Worm (Caenorhabditis elegans) whole organism, L4 larva: ENCODE measurements around the gene F14D7.14.

Experiments
- D1046.2 ChIP-seq: fragments of 200-800 bp; sonication (Bioruptor generic); IDR thresholded peaks from 2 replicates; pipeline ENCODE4 v1.3.6; 2022; ENCODE audit warnings: missing genetic modification characterization, missing compliant biosample characterization
- F10B5.3 ChIP-seq: sonication (generic microtip); optimal IDR thresholded peaks from 2 replicates; lab custom pipeline; 2016; ENCODE audit warnings: mild to moderate bottlenecking, missing genetic modification characterization, missing compliant biosample characterization
- F37D6.2 ChIP-seq: sonication (generic microtip); optimal IDR thresholded peaks from 2 replicates; lab custom pipeline; 2016; ENCODE audit warnings: mild to moderate bottlenecking, missing genetic modification characterization, missing compliant biosample characterization
- T20F7.1 ChIP-seq: fragments of 200-800 bp; sonication (Bioruptor generic); optimal IDR thresholded peaks from 2 replicates; lab custom pipeline; 2018; ENCODE audit warnings: mild to moderate bottlenecking, missing genetic modification characterization, missing compliant biosample characterization
- Y75B8A.6 ChIP-seq: fragments of 200-800 bp; sonication (Bioruptor generic); IDR thresholded peaks from 2 replicates; pipeline ENCODE4 v1.3.6; 2022; ENCODE audit warnings: missing genetic modification reagents, missing genetic modification characterization, missing compliant biosample characterization
- aha-1 ChIP-seq: fragments of 150-350 bp; peaks from one replicate; lab custom pipeline; 2014; ENCODE audit warnings: missing biosample characterization, missing genetic modification characterization
- aly-2 ChIP-seq: sonication (generic microtip); optimal IDR thresholded peaks from 2 replicates; lab custom pipeline; 2018; ENCODE audit warnings: missing biosample characterization, missing genetic modification characterization
- ceh-82 ChIP-seq: sonication (generic microtip); optimal IDR thresholded peaks from 2 replicates; lab custom pipeline; 2017; ENCODE audit warnings: missing biosample characterization, missing genetic modification characterization
- daf-8 ChIP-seq: fragments of 200-800 bp; sonication (Bioruptor generic); IDR thresholded peaks from 2 replicates; pipeline ENCODE4 v1.3.6; 2022; ENCODE audit warnings: missing genetic modification characterization, missing compliant biosample characterization
- dmd-6 ChIP-seq: fragments of 200-800 bp; sonication (Bioruptor generic); IDR thresholded peaks from 2 replicates; pipeline ENCODE4 v1.3.6; 2022; ENCODE audit warnings: missing genetic modification reagents, missing genetic modification characterization, missing compliant biosample characterization
- dmd-9 ChIP-seq: fragments of 200-800 bp; sonication (Bioruptor generic); IDR thresholded peaks from 2 replicates; pipeline ENCODE4 v1.3.6; 2022; ENCODE audit warnings: missing genetic modification reagents, missing genetic modification characterization, missing compliant biosample characterization
- dve-1 ChIP-seq: sonication (generic microtip); optimal IDR thresholded peaks from 2 replicates; lab custom pipeline; 2017; ENCODE audit warnings: antibody characterized with exemption, mild to moderate bottlenecking, missing genetic modification characterization, missing compliant biosample characterization; ENCODE audit not compliant: insufficient read depth
- fos-1 ChIP-seq: fragments of 150-350 bp; optimal IDR thresholded peaks from 2 replicates; lab custom pipeline; 2014; ENCODE audit warnings: missing biosample characterization, missing genetic modification characterization
- gei-8 ChIP-seq: fragments of 200-800 bp; sonication (Bioruptor generic); optimal IDR thresholded peaks from 2 replicates; lab custom pipeline; 2018; ENCODE audit warnings: mild to moderate bottlenecking, missing genetic modification characterization, missing compliant biosample characterization
- hlh-30 ChIP-seq: sonication (generic microtip); optimal IDR thresholded peaks from 2 replicates; lab custom pipeline; 2017; ENCODE audit warnings: antibody characterized with exemption, mild to moderate bottlenecking, missing genetic modification characterization, missing compliant biosample characterization; ENCODE audit not compliant: insufficient read depth
- jun-1 ChIP-seq: fragments of 150-350 bp; optimal IDR thresholded peaks from 2 replicates; lab custom pipeline; 2014; ENCODE audit warnings: missing biosample characterization, missing genetic modification reagents, missing genetic modification characterization
- lin-29 ChIP-seq: fragments of 200-800 bp; sonication (Bioruptor generic); IDR thresholded peaks from 2 replicates; pipeline ENCODE4 v1.3.6; 2022; ENCODE audit warnings: missing genetic modification reagents, missing genetic modification characterization, missing compliant biosample characterization
- lir-3 ChIP-seq: sonication (generic microtip); optimal IDR thresholded peaks from 2 replicates; lab custom pipeline; 2016; ENCODE audit warnings: mild to moderate bottlenecking, missing genetic modification characterization, missing compliant biosample characterization
- lsy-2 ChIP-seq, 2 experiments: fragments of 150-350 bp in 1 of 2; sonication (generic microtip) in 1 of 2; optimal IDR thresholded peaks; 2 replicates each; lab custom pipeline; 2014 to 2017; ENCODE audit warnings: missing biosample characterization in 2 of 2, missing genetic modification characterization in 2 of 2
- madf-9 ChIP-seq: fragments of 200-800 bp; sonication (Bioruptor generic); conservative IDR thresholded peaks from 2 replicates; pipeline ENCODE4 v1.3.6; 2022; ENCODE audit warnings: missing genetic modification reagents, missing genetic modification characterization, missing compliant biosample characterization
- mes-2 ChIP-seq: sonication (generic microtip); optimal IDR thresholded peaks from 2 replicates; lab custom pipeline; 2016; ENCODE audit warnings: missing genotype, mild to moderate bottlenecking, missing genetic modification characterization, missing compliant biosample characterization; ENCODE audit not compliant: poor library complexity, severe bottlenecking
- nhr-11 ChIP-seq: fragments of 150-350 bp; optimal IDR thresholded peaks from 2 replicates; lab custom pipeline; 2014; ENCODE audit warnings: missing biosample characterization, missing genetic modification characterization
- nhr-28 ChIP-seq: fragments of 150-350 bp; optimal IDR thresholded peaks from 2 replicates; lab custom pipeline; 2014; ENCODE audit warnings: missing biosample characterization, missing genetic modification characterization
- nhr-6 ChIP-seq: fragments of 150-350 bp; optimal IDR thresholded peaks from 2 replicates; lab custom pipeline; 2014; ENCODE audit warnings: missing biosample characterization, missing genetic modification characterization
- php-3 ChIP-seq: fragments of 200-800 bp; sonication (Bioruptor generic); IDR thresholded peaks from 2 replicates; pipeline ENCODE4 v1.3.6; 2022; ENCODE audit warnings: missing genetic modification reagents, missing genetic modification characterization, missing compliant biosample characterization
- set-16 ChIP-seq: fragments of 200-800 bp; sonication (Bioruptor generic); IDR thresholded peaks from 2 replicates; pipeline ENCODE4 v1.3.6; 2022; ENCODE audit warnings: missing genetic modification reagents, missing genetic modification characterization, missing compliant biosample characterization
- snpc-4 ChIP-seq: fragments of 150-350 bp; optimal IDR thresholded peaks from 2 replicates; lab custom pipeline; 2014; ENCODE audit warnings: missing biosample characterization, missing genetic modification characterization
- spr-1 ChIP-seq: sonication (generic microtip); optimal IDR thresholded peaks from 2 replicates; lab custom pipeline; 2016; ENCODE audit warnings: mild to moderate bottlenecking, missing genetic modification characterization, missing compliant biosample characterization
- tra-1 ChIP-seq: fragments of 200-800 bp; sonication (Bioruptor generic); IDR thresholded peaks from 2 replicates; pipeline ENCODE4 v1.3.6; 2022; ENCODE audit warnings: missing genetic modification reagents, missing genetic modification characterization, missing compliant biosample characterization
- unc-39 ChIP-seq: sonication (generic microtip); optimal IDR thresholded peaks from 2 replicates; lab custom pipeline; 2017; ENCODE audit warnings: missing biosample characterization, missing genetic modification characterization
- unc-62 ChIP-seq, 3 experiments: fragments of 150-350 bp in 1 of 3; sonication (generic microtip); optimal IDR thresholded peaks in 2 of 3; peaks in 1 of 3; 1 replicate in 1 of 3; 2 replicates in 2 of 3; lab custom pipeline; 2014 to 2017; ENCODE audit warnings: missing biosample characterization in 3 of 3, missing genetic modification characterization in 3 of 3, missing genetic modification reagents in 3 of 3, missing genotype in 1 of 3
- vab-7 ChIP-seq: fragments of 200-800 bp; sonication (Bioruptor generic); IDR thresholded peaks from 2 replicates; pipeline ENCODE4 v1.3.6; 2022; ENCODE audit warnings: missing genetic modification reagents, missing genetic modification characterization, missing compliant biosample characterization
- zip-2 ChIP-seq: fragments of 150-350 bp; optimal IDR thresholded peaks from 2 replicates; lab custom pipeline; 2014; ENCODE audit warnings: missing biosample characterization, missing genetic modification characterization

F14D7.14 gene

DNA sequence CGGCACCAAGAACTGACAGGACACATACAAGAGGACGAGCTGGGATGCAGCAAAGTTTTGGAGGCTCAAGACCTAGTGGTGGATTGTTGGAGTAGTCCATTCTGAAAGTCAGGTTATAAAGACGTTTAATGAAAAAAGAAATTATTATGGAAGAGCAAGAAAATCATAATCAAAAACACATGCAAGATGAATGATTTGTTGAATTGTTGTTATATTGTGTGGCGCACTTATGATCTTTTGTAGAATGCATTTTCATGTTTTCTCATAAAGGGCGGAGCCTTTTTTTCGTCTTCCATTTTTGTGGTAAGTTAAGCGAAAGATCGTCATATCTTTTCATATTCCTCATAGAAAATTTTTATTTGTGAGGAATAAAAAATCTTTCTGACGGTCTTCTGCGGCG is 6.8 kb downstream of the F14D7.14 start, which contains the start of gene F47B8.2:
TSS of gene F47B8.2 (minus strand) at position 101 of the 400 bp plus-strand sequence.
- TF ChIP-seq dmd-6 (GFP tag; lab: Robert Waterston, UW) (no peak), dve-1 (tag; lab: Kevin White, UChicago) (no peak), lin-29 (GFP tag; lab: Robert Waterston, UW) (no peak)
- TF ChIP-seq, all 104 proteins: peak for 0

DNA sequence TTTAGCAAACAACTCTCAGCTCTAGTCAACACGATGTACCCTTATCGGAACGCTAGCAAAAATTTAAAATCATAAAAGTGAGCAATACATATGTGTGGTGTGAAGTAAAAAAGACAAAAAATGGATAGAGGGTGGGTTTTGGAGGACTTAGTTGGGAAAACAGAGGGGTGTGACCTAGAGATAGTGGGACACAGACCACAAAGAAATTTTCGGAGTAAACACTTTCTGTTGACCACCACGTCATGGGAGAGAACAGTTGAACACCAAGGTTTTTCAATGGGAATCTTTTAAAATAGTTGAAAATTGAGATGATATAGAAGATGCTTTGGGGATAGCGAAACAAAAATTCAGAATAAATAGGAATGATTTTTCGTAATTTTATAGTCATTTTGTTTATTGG is 7.5 kb downstream of the F14D7.14 start:
- TF ChIP-seq nhr-28 (tag; lab: Kevin White, UChicago) (peak; percentile 20), dmd-9 (GFP tag; lab: Robert Waterston, UW) (no peak), hlh-30 (peak; percentile 47), tra-1 (GFP tag; lab: Robert Waterston, UW) (no peak)

ce11 chrV:14317621-14318020 is 7.9 kb downstream of the F14D7.14 start:
- TF ChIP-seq vab-7: no peak
- TF ChIP-seq nhr-11 (tag; lab: Kevin White, UChicago): peak; percentile 29
- TF ChIP-seq unc-39 (tag; lab: Kevin White, UChicago): no peak
- TF ChIP-seq ceh-82 (tag; lab: Kevin White, UChicago): no peak
- TF ChIP-seq unc-62 (GFP tag; optimal IDR thresholded peaks at IDR 0.05 in 1 of 2; lab: Kevin White, UChicago): no peak
- TF ChIP-seq unc-62 (tag; optimal IDR thresholded peaks at IDR 0.05; lab: Kevin White, UChicago): no peak

DNA sequence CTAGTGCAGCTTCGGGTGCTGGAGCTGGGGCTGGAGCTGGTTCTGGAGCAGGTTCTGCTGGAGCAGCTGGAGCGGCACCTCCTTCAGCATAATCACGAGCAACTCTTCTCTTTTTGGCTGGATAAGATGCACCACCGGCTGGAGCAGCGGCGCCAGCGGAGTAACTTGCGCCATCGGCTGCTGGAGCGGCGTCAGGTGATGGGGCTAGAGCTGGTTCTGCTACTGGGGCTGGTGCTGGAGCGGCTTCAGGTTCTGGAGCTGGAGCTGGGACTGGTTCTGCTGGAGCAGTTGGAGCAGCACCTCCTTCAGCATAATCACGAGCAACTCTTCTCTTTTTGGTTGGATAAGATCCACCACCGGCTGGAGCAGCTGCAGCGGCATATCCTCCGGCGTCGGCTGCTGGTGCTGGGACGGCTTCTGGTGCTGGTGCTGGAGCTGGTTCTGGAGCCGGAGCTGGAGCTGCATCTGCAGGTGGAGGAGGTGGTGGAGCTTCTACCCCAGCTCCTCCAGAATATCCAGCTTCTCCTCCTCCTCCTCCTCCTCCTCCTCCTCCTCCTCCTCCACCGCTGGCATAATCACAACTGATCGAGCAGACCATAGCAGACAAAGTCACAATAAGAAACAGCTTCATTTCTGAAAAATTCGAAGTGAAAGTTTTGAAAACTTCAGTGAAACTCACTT is 9.5 kb downstream of the F14D7.14 start, which contains the start of gene F47B8.13:
TSS of gene F47B8.13 (minus strand) at position 631 of the 681 bp plus-strand sequence.
- TF ChIP-seq zip-2: no peak
- TF ChIP-seq T20F7.1 (GFP tag; lab: Kevin White, UChicago): no peak
- peak; percentile 96 for TF ChIP-seq set-16
- no peak for TF ChIP-seq madf-9 (GFP tag; lab: Robert Waterston, UW)
- no peak for TF ChIP-seq lsy-2 (tag; optimal IDR thresholded peaks at IDR 0.05; lab: Kevin White, UChicago)
- TF ChIP-seq D1046.2 (GFP tag; lab: Robert Waterston, UW): 0 out of 2 replicates have a peak, but pooled peaks have one; percentile 4
- TF ChIP-seq fos-1: no peak
- TF ChIP-seq nhr-6 (tag; lab: Kevin White, UChicago): no peak
- TF ChIP-seq aly-2: no peak
- TF ChIP-seq F10B5.3: no peak
- no peak for TF ChIP-seq hlh-30
- no peak for TF ChIP-seq spr-1 (tag; lab: Kevin White, UChicago)
- TF ChIP-seq mes-2: no peak
- TF ChIP-seq aha-1 (tag; lab: Kevin White, UChicago): peak; percentile 21

DNA sequence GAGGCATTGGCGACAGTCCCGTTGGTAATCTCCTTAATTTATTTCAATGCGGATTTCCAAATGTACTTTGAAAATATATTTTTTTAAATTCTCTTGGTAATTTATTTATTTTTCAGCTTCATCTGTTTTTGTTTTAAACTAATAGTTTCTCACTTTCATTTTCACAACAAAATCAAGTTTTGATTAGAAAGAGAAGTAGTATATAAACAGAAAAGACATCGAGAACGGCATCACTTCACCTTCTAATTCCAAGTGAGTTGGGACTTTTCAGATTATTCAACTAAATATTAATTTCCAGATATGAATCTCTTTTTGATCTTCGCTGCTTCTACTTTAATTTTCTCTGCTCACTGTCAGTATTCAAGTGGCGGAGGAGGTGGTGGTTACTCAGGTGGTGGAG is 10.5 kb downstream of the F14D7.14 start, which contains the start of gene F47B8.14:
TSS of gene F47B8.14 (plus strand) at position 301 of the 400 bp plus-strand sequence.
- no peak for TF ChIP-seq lin-29 (GFP tag; lab: Robert Waterston, UW)
- no peak for TF ChIP-seq set-16
- no peak for TF ChIP-seq snpc-4 (tag; lab: Kevin White, UChicago)
- TF ChIP-seq unc-39 (tag; lab: Kevin White, UChicago): no peak
- no peak for TF ChIP-seq tra-1 (GFP tag; lab: Robert Waterston, UW)
- no peak for TF ChIP-seq lir-3 (tag; lab: Kevin White, UChicago)
- no peak for TF ChIP-seq daf-8 (GFP tag; lab: Robert Waterston, UW)
- TF ChIP-seq Y75B8A.6 (GFP tag; lab: Robert Waterston, UW): no peak
- no peak for TF ChIP-seq D1046.2 (GFP tag; lab: Robert Waterston, UW)
- no peak for TF ChIP-seq gei-8 (GFP tag; lab: Kevin White, UChicago)
- no peak for TF ChIP-seq F37D6.2 (tag; lab: Kevin White, UChicago)
- TF ChIP-seq php-3 (GFP tag; lab: Robert Waterston, UW): no peak
- no peak for TF ChIP-seq jun-1 (tag; lab: Kevin White, UChicago)
